Worm (Caenorhabditis elegans) whole organism, young adult: ENCODE data around the gene clec-191.

Source experiments
- C17E4.6 ChIP-seq: fragments of 200-800 bp; sonication (Bioruptor generic); IDR thresholded peaks from 2 replicates; pipeline ENCODE4 v1.3.6; 2022; ENCODE audit warnings: missing genetic modification reagents, missing genetic modification characterization, missing compliant biosample characterization
- D2030.7 ChIP-seq: fragments of 200-800 bp; sonication (Bioruptor generic); IDR thresholded peaks from 2 replicates; pipeline ENCODE4 v1.3.6; 2022; ENCODE audit warnings: missing genetic modification reagents, missing genetic modification characterization, missing compliant biosample characterization
- F22D6.2 ChIP-seq: sonication (generic microtip); optimal IDR thresholded peaks from 2 replicates; lab custom pipeline; 2016; ENCODE audit warnings: mild to moderate bottlenecking, missing genetic modification characterization, missing compliant biosample characterization
- F23B12.7 ChIP-seq: sonication (generic microtip); optimal IDR thresholded peaks from 2 replicates; lab custom pipeline; 2017; ENCODE audit warnings: missing genetic modification characterization, mild to moderate bottlenecking, missing compliant biosample characterization, antibody characterized with exemption, moderate library complexity; ENCODE audit not compliant: insufficient read depth
- F39B2.1 ChIP-seq: fragments of 200-800 bp; sonication (Bioruptor generic); IDR thresholded peaks from 2 replicates; pipeline ENCODE4 v1.3.6; 2022; ENCODE audit warnings: missing genetic modification reagents, missing genetic modification characterization, missing compliant biosample characterization
- F52B5.7 ChIP-seq: sonication (generic microtip); optimal IDR thresholded peaks from 2 replicates; lab custom pipeline; 2016; ENCODE audit warnings: mild to moderate bottlenecking, missing genetic modification characterization, missing compliant biosample characterization
- F57C9.4 ChIP-seq: sonication (generic microtip); optimal IDR thresholded peaks from 2 replicates; lab custom pipeline; 2017; ENCODE audit warnings: mild to moderate bottlenecking, missing genetic modification characterization, missing compliant biosample characterization
- K11D2.4 ChIP-seq: fragments of 200-800 bp; sonication (Bioruptor generic); IDR thresholded peaks from 2 replicates; pipeline ENCODE4 v1.3.6; 2022; ENCODE audit warnings: missing genetic modification reagents, missing genetic modification characterization, missing compliant biosample characterization
- T07F8.4 ChIP-seq: sonication (generic microtip); optimal IDR thresholded peaks from 2 replicates; lab custom pipeline; 2016; ENCODE audit warnings: mild to moderate bottlenecking, missing genetic modification characterization, moderate library complexity, missing compliant biosample characterization
- Y53F4B.3 ChIP-seq: fragments of 200-800 bp; sonication (Bioruptor generic); IDR thresholded peaks from 2 replicates; pipeline ENCODE4 v1.3.6; 2022; ENCODE audit warnings: missing genetic modification reagents, missing genetic modification characterization, missing compliant biosample characterization
- Y95B8A.8 ChIP-seq: fragments of 200-800 bp; sonication (Bioruptor generic); IDR thresholded peaks from 2 replicates; pipeline ENCODE4 v1.3.6; 2022; ENCODE audit warnings: missing genetic modification reagents, missing genetic modification characterization, missing compliant biosample characterization
- ama-1 ChIP-seq, 3 experiments: fragments of 150-350 bp in 1 of 3; sonication (generic microtip) in 2 of 3; optimal IDR thresholded peaks; 2 replicates each; lab custom pipeline; 2014 to 2018; ENCODE audit warnings: missing biosample characterization in 2 of 3, missing genetic modification characterization in 2 of 3, missing genetic modification reagents in 2 of 3
- aptf-3 ChIP-seq: fragments of 200-800 bp; sonication (Bioruptor generic); IDR thresholded peaks from 2 replicates; pipeline ENCODE4 v1.3.6; 2022; ENCODE audit warnings: missing genetic modification characterization, missing compliant biosample characterization
- athp-1 ChIP-seq: sonication (generic microtip); optimal IDR thresholded peaks from 2 replicates; lab custom pipeline; 2017; ENCODE audit warnings: mild to moderate bottlenecking, missing genetic modification characterization, missing compliant biosample characterization
- cebp-2 ChIP-seq: fragments of 200-800 bp; sonication (Bioruptor generic); IDR thresholded peaks from 2 replicates; pipeline ENCODE4 v1.3.6; 2022; ENCODE audit warnings: missing genetic modification characterization, missing compliant biosample characterization
- dpff-1 ChIP-seq: sonication (generic microtip); optimal IDR thresholded peaks from 2 replicates; lab custom pipeline; 2017; ENCODE audit warnings: mild to moderate bottlenecking, missing genetic modification characterization, missing compliant biosample characterization
- egl-18 ChIP-seq: fragments of 200-800 bp; sonication (Bioruptor generic); IDR thresholded peaks from 2 replicates; pipeline ENCODE4 v1.3.6; 2022; ENCODE audit warnings: missing genetic modification reagents, missing genetic modification characterization, missing compliant biosample characterization
- ets-4 ChIP-seq: fragments of 200-800 bp; sonication (Bioruptor generic); optimal IDR thresholded peaks from 2 replicates; lab custom pipeline; 2018; ENCODE audit warnings: mild to moderate bottlenecking, missing genetic modification characterization, missing compliant biosample characterization
- fkh-3 ChIP-seq: sonication (generic microtip); optimal IDR thresholded peaks from 2 replicates; lab custom pipeline; 2016; ENCODE audit warnings: mild to moderate bottlenecking, missing genetic modification characterization, missing compliant biosample characterization
- him-1 ChIP-seq: sonication (generic microtip); optimal IDR thresholded peaks from 2 replicates; lab custom pipeline; 2016; ENCODE audit warnings: missing genotype, missing genetic modification reagents, missing genetic modification characterization, missing compliant biosample characterization
- hlh-12 ChIP-seq: sonication (generic microtip); optimal IDR thresholded peaks from 2 replicates; lab custom pipeline; 2016; ENCODE audit warnings: missing genetic modification characterization, missing compliant biosample characterization
- hsf-1 ChIP-seq: fragments of 200-800 bp; sonication (Bioruptor generic); IDR thresholded peaks from 2 replicates; pipeline ENCODE4 v1.3.6; 2022; ENCODE audit warnings: missing genetic modification reagents, missing genetic modification characterization, missing compliant biosample characterization
- lir-1 ChIP-seq: fragments of 200-800 bp; sonication (Bioruptor generic); conservative IDR thresholded peaks from 2 replicates; pipeline ENCODE4 v1.3.6; 2022; ENCODE audit warnings: missing genetic modification reagents, missing genetic modification characterization, missing compliant biosample characterization
- lsl-1 ChIP-seq: fragments of 200-800 bp; sonication (Bioruptor generic); optimal IDR thresholded peaks from 2 replicates; lab custom pipeline; 2018; ENCODE audit warnings: mild to moderate bottlenecking, missing genetic modification characterization, moderate library complexity, missing compliant biosample characterization
- lsy-27 ChIP-seq: sonication (generic microtip); optimal IDR thresholded peaks from 2 replicates; lab custom pipeline; 2017; ENCODE audit warnings: missing genetic modification characterization, mild to moderate bottlenecking, missing compliant biosample characterization, antibody characterized with exemption, missing genotype, borderline replicate concordance; ENCODE audit not compliant: insufficient read depth
- mxl-1 ChIP-seq: sonication (generic microtip); optimal IDR thresholded peaks from 2 replicates; lab custom pipeline; 2016; ENCODE audit warnings: missing genetic modification characterization, missing compliant biosample characterization
- nfyb-1 ChIP-seq: fragments of 200-800 bp; sonication (Bioruptor generic); IDR thresholded peaks from 2 replicates; pipeline ENCODE4 v1.3.6; 2022; ENCODE audit warnings: missing genetic modification reagents, missing genetic modification characterization, missing compliant biosample characterization
- nhr-80 ChIP-seq: sonication (generic microtip); optimal IDR thresholded peaks from 2 replicates; lab custom pipeline; 2016; ENCODE audit warnings: missing genetic modification characterization, missing compliant biosample characterization
- pha-4 ChIP-seq: fragments of 150-350 bp; sonication (generic microtip); optimal IDR thresholded peaks from 2 replicates; lab custom pipeline; 2014; ENCODE audit warnings: missing biosample characterization, missing genetic modification reagents, missing genetic modification characterization
- rpc-1 ChIP-seq, 2 experiments: fragments of 150-350 bp in 1 of 2; sonication (generic microtip) in 1 of 2; optimal IDR thresholded peaks; 2 replicates each; lab custom pipeline; 2014 to 2018; ENCODE audit warnings: missing biosample characterization in 1 of 2, missing genetic modification characterization in 1 of 2, missing genetic modification reagents in 1 of 2, missing genotype in 1 of 2
- sea-2 ChIP-seq: fragments of 200-800 bp; sonication (Bioruptor generic); IDR thresholded peaks from 2 replicates; pipeline ENCODE4 v1.3.6; 2022; ENCODE audit warnings: missing genetic modification characterization, missing compliant biosample characterization
- tbp1 ChIP-seq: fragments of 200-800 bp; sonication (Bioruptor generic); optimal IDR thresholded peaks from 2 replicates; lab custom pipeline; 2018; ENCODE audit warnings: mild to moderate bottlenecking, missing genetic modification characterization, missing compliant biosample characterization
- xnd-1 ChIP-seq: sonication (generic microtip); optimal IDR thresholded peaks from 2 replicates; lab custom pipeline; 2016; ENCODE audit warnings: missing genotype, missing genetic modification reagents, missing genetic modification characterization, missing compliant biosample characterization
- zim-3 ChIP-seq: sonication (generic microtip); optimal IDR thresholded peaks from 2 replicates; lab custom pipeline; 2017; ENCODE audit warnings: mild to moderate bottlenecking, missing genetic modification characterization, moderate library complexity, missing compliant biosample characterization
- ztf-18 ChIP-seq: sonication (generic microtip); optimal IDR thresholded peaks from 2 replicates; lab custom pipeline; 2016; ENCODE audit warnings: missing genotype, mild to moderate bottlenecking, missing genetic modification characterization, missing compliant biosample characterization
- ztf-22 ChIP-seq: fragments of 200-800 bp; sonication (Bioruptor generic); optimal IDR thresholded peaks from 2 replicates; lab custom pipeline; 2018; ENCODE audit warnings: mild to moderate bottlenecking, missing genetic modification characterization, moderate library complexity, missing compliant biosample characterization
- ztf-25 ChIP-seq: fragments of 200-800 bp; sonication (Bioruptor generic); IDR thresholded peaks from 2 replicates; pipeline ENCODE4 v1.3.6; 2022; ENCODE audit warnings: missing genetic modification reagents, missing genetic modification characterization, missing compliant biosample characterization
- ztf-6 ChIP-seq: fragments of 200-800 bp; sonication (Bioruptor generic); IDR thresholded peaks from 2 replicates; pipeline ENCODE4 v1.3.6; 2022; ENCODE audit warnings: missing genetic modification reagents, missing genetic modification characterization, missing compliant biosample characterization

The clec-191 gene

ce11 chrIV:16280614-16281013 lies at the start of gene clec-191:
clec-191 (minus strand) TSS chrIV:16280714.
- TF ChIP-seq F57C9.4 (no peak), egl-18 (GFP tag; lab: Robert Waterston, UW) (no peak), ztf-18 (tag; lab: Kevin White, UChicago) (no peak), fkh-3 (tag; lab: Kevin White, UChicago) (no peak), lsy-27 (tag; lab: Kevin White, UChicago) (no peak), ama-1 (optimal IDR thresholded peaks at IDR 0.05; lab: Kevin White, UChicago) (no peak), ama-1 (GFP tag; optimal IDR thresholded peaks at IDR 0.05; lab: Kevin White, UChicago) (no peak), lir-1 (no peak), hlh-12 (no peak), lsl-1 (GFP tag; lab: Kevin White, UChicago) (no peak), athp-1 (tag; lab: Kevin White, UChicago) (no peak), nfyb-1 (GFP tag; lab: Robert Waterston, UW) (no peak), ztf-25 (GFP tag; lab: Robert Waterston, UW) (no peak), D2030.7 (GFP tag; lab: Robert Waterston, UW) (no peak), F39B2.1 (no peak)

- TF ChIP-seq mxl-1 (tag; lab: Kevin White, UChicago): no peak
- no peak for TF ChIP-seq F22D6.2 (tag; lab: Kevin White, UChicago)
- 0 out of 2 replicates have a peak, but pooled peaks have one; percentile 14 for TF ChIP-seq cebp-2 (GFP tag; lab: Robert Waterston, UW)
Observed at ce11 chrIV:16329159-16329558, 48.6 kb upstream of the clec-191 start, which contains the start of gene srz-74. srz-74 (plus strand) TSS chrIV:16329459.

- TF ChIP-seq F57C9.4: no peak
- TF ChIP-seq sea-2: no peak
- TF ChIP-seq egl-18 (GFP tag; lab: Robert Waterston, UW): no peak
- TF ChIP-seq, all 124 proteins: peak for 0
Observed at ce11 chrIV:16328519-16328918, 48.0 kb upstream of the clec-191 start, which contains the start of gene K03D3.2. K03D3.2 (minus strand) TSS chrIV:16328619.

DNA sequence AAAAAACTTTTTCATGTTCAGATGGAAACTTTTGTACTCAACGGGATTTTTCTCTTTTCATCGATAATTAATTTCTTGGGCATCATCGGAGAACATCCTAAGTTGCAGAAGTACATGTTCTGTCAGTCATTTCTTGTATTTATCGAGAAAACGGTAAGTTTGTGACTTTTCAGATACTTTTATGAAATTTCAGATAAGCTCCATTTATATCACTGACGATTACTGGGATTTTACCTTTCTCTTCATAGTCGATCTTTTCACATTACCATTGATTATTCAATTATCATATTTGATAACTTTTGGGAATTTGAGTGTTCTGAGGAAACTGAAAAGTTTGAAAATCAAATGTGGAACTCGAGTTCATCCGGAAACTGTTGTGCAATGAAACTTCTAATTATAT lies 44.1 kb upstream of the clec-191 start, which contains the start of gene srz-105:
srz-105 (plus strand) TSS at position 301 of the 400 bp plus-strand sequence.
- TF ChIP-seq aptf-3 (GFP tag; lab: Robert Waterston, UW) (no peak), nhr-80 (tag; lab: Kevin White, UChicago) (no peak), T07F8.4 (tag; lab: Kevin White, UChicago) (no peak), Y53F4B.3 (no peak), nfyb-1 (GFP tag; lab: Robert Waterston, UW) (no peak), tbp1 (GFP tag; lab: Kevin White, UChicago) (no peak), F23B12.7 (no peak), ztf-25 (GFP tag; lab: Robert Waterston, UW) (no peak), Y95B8A.8 (GFP tag; lab: Robert Waterston, UW) (no peak), dpff-1 (tag; lab: Kevin White, UChicago) (no peak), K11D2.4 (GFP tag; lab: Robert Waterston, UW) (no peak), F57C9.4 (no peak), rpc-1 (optimal IDR thresholded peaks at IDR 0.05; lab: Kevin White, UChicago) (no peak), rpc-1 (tag; optimal IDR thresholded peaks at IDR 0.05; lab: Kevin White, UChicago) (no peak), zim-3 (tag; lab: Kevin White, UChicago) (no peak), C17E4.6 (GFP tag; lab: Robert Waterston, UW) (no peak), him-1 (tag; lab: Kevin White, UChicago) (no peak)
- TF ChIP-seq, all 124 proteins: peak for 0

ce11 chrIV:16323373-16323772 lies 42.9 kb upstream of the clec-191 start, which contains the start of gene srz-104:
srz-104 (plus strand) TSS chrIV:16323673.
- no peak for TF ChIP-seq F52B5.7
- TF ChIP-seq ztf-6 (GFP tag; lab: Robert Waterston, UW): no peak
- no peak for TF ChIP-seq T07F8.4 (tag; lab: Kevin White, UChicago)
- TF ChIP-seq ets-4 (GFP tag; lab: Kevin White, UChicago): no peak
- no peak for TF ChIP-seq pha-4
- no peak for TF ChIP-seq rpc-1 (optimal IDR thresholded peaks at IDR 0.05; lab: Kevin White, UChicago)
- no peak for TF ChIP-seq rpc-1 (tag; optimal IDR thresholded peaks at IDR 0.05; lab: Kevin White, UChicago)
- no peak for TF ChIP-seq ztf-18 (tag; lab: Kevin White, UChicago)
- TF ChIP-seq xnd-1: no peak
- TF ChIP-seq hsf-1 (GFP tag; lab: Robert Waterston, UW): no peak
- TF ChIP-seq ztf-22 (GFP tag; lab: Kevin White, UChicago): no peak
- TF ChIP-seq lsy-27 (tag; lab: Kevin White, UChicago): no peak
- TF ChIP-seq, all 124 proteins: peak for 0
